Worm (Caenorhabditis elegans): ENCODE results near the gene lgc-11.

DNA sequence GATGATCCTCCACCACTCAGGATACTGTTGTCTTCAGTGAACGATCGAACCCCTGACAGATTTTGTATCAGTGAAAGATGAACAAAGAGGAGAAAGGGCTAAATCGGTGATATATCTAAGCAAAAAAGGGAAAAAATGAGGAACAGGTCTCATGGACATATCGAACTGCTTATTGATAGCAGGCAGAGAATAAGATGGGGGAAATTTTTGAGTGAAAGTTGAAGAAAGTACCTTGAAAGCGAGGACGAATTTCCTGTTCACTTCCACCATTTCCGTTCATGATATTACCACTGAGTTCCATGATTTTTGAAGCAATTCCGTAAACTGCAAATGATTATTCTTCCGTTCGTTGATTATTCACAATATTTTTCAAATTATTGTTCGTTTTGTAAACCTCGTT, 46.9 kb upstream of the lgc-11 start:
- TF ChIP-seq ztf-22 (GFP tag; optimal IDR thresholded peaks at IDR 0.05) = no peak
- TF ChIP-seq lin-26 (GFP tag; IDR thresholded peaks at IDR 0.05) = no peak
- no peak for TF ChIP-seq nhr-80 (tag; optimal IDR thresholded peaks at IDR 0.05)
- TF ChIP-seq ztf-26 (tag; optimal IDR thresholded peaks at IDR 0.05) = no peak
- TF ChIP-seq dpl-1 (GFP tag; optimal IDR thresholded peaks at IDR 0.05) = no peak
- no peak for TF ChIP-seq B0261.1 (tag; optimal IDR thresholded peaks at IDR 0.05)
- no peak for TF ChIP-seq lsl-1 (GFP tag; optimal IDR thresholded peaks at IDR 0.05)
- TF ChIP-seq ccch-3 (GFP tag; optimal IDR thresholded peaks at IDR 0.05) = no peak
- no peak for TF ChIP-seq snpc-4 (GFP tag; optimal IDR thresholded peaks at IDR 0.05)
- TF ChIP-seq snpc-4 (tag; optimal IDR thresholded peaks at IDR 0.05) = no peak
- no peak for TF ChIP-seq ceh-79 (tag; optimal IDR thresholded peaks at IDR 0.05)
